Fruit fly (Drosophila melanogaster) Kc167 (cell line): ENCODE data around the gene TwdlF.

Source experiments
- Myc ChIP-seq: fragments of >200 bp; optimal IDR thresholded peaks from 2 replicates; lab custom pipeline; 2017; ENCODE audit warnings: missing external identifiers
- Sin3A ChIP-seq: fragments of >200 bp; optimal IDR thresholded peaks from 2 replicates; lab custom pipeline; 2018; ENCODE audit warnings: missing external identifiers
- h ChIP-seq: fragments of >200 bp; optimal IDR thresholded peaks from 3 replicates; lab custom pipeline; 2018; ENCODE audit warnings: missing external identifiers
- insv ChIP-seq: fragments of >200 bp; optimal IDR thresholded peaks from 3 replicates; lab custom pipeline; 2018; ENCODE audit warnings: missing external identifiers
- psq ChIP-seq: fragments of >200 bp; optimal IDR thresholded peaks from 2 replicates; lab custom pipeline; 2017; ENCODE audit warnings: missing external identifiers
- ttk ChIP-seq: sonication (Bioruptor generic); optimal IDR thresholded peaks from 2 replicates; lab custom pipeline; 2017; ENCODE audit warnings: missing external identifiers

Gene TwdlF

dm6 chr3R:4234991-4235553 lies 11.7 kb upstream of the TwdlF start, which contains the start of gene Gel:
Gel (plus strand) TSS chr3R:4235217.
- TF ChIP-seq Myc (lab: Kevin White, UChicago) (no peak), psq (lab: Kevin White, UChicago) (no peak), ttk (lab: Kevin White, UChicago) (no peak), h (lab: Kevin White, UChicago) (no peak), insv (lab: Kevin White, UChicago) (no peak), Sin3A (lab: Kevin White, UChicago) (no peak)

- TF ChIP-seq psq (lab: Kevin White, UChicago) = no peak
- no peak for TF ChIP-seq Myc (lab: Kevin White, UChicago)
- TF ChIP-seq Sin3A (lab: Kevin White, UChicago) = no peak
Observed at dm6 chr3R:4236534-4236933, 10.3 kb upstream of the TwdlF start.

DNA sequence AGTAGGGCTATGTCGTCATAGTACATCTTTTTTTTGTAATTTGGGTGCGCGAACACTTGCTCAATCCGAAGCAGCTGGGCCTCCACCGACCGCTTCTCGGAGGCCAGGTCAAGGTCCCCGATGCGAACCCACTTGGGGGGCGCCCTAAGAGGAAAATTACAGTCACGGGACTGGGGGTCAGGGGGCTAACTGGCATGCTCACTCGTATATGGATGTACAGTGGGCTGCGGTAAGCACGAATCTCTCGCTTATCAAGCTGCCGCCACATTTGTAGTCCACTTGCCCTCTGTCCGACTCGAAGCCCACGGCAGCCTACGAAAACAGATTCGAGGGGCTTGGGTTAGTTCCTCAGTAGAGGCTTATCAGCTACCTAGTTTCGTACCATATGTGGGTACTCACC lies 5.0 kb upstream of the TwdlF start:
- TF ChIP-seq ttk (lab: Kevin White, UChicago) (no peak), insv (lab: Kevin White, UChicago) (no peak), Myc (lab: Kevin White, UChicago) (no peak), psq (lab: Kevin White, UChicago) (no peak), Sin3A (lab: Kevin White, UChicago) (no peak), h (lab: Kevin White, UChicago) (no peak)

DNA sequence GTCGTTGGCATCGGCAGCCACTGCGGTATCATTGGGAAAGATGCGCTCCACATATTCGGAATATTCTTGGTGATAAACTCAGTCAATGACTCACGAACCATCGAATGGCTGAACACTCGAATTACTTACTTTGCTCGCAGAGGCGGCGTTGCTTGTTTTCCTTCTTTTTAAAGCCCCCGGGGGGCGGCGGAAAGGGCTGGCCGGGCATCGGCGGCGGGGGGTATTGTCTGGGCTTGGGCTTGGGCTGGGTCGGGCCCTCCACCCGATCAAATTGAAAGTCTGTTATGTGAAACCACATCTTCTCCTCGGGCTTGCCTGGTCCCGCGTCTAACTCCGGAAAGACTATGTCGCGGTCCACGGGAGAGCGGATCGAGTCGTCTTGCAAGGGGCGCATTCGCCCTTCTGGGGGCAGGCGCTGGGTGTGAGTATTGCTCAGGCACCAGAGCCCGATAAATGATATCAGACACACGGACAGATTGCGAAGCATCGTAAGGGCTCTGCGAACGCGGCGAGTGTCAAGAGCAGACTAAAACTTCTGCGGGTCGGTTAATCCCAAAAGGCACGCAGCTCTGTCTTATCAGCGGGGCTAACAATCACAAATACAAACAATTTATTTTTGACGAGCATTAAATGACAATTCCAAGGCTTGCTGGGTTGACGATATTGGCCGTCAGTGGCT lies 4.5 kb upstream of the TwdlF start, which contains the start of gene CG14642:
Gene CG14642 (minus strand): TSS at position 509 of the 679 bp plus-strand sequence.
- TF ChIP-seq Myc (lab: Kevin White, UChicago) (no peak), Sin3A (lab: Kevin White, UChicago) (no peak), insv (lab: Kevin White, UChicago) (no peak), h (lab: Kevin White, UChicago) (no peak), ttk (lab: Kevin White, UChicago) (no peak), psq (lab: Kevin White, UChicago) (no peak)

DNA sequence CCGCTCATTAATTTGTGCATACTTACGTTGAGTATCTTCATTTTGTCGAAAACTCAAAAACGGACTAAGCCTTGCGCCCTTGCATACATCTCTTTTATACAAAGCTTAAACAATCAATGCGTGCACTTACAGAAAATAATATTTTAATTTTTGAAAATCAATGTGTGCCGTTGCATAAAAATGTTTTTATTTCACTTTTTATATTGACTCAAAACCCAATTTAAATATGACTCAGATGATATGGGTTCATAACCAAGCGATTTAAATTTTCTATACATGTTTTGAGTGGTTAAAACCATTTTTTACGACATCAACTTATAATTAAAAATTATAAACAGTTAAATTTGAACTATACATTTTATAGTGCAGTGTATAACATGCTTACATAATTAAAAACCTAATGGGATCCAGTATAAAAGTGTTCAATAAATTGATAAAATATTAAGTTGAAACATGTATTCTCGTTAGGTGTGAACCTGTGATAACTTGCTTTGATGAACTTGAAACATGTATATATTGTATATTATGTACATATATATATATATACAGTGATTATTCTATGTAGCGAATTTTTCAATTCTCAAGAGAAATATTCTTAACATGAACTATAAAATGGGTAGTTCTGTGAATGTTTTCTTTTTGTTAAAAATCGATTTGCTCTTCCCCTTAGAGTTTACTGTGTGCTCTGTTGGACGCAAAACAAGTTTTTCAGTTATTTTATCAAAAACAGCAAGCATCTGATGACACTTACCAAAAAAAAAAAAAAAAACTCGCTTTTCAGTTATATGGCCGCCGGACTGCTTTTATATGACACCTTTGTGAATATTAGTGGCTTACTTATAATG lies 3.5 kb upstream of the TwdlF start, which contains the start of gene CG34305:
Gene CG34305 (minus strand): TSS at position 51 of the 845 bp plus-strand sequence.
- TF ChIP-seq h (lab: Kevin White, UChicago) (no peak), psq (lab: Kevin White, UChicago) (no peak), ttk (lab: Kevin White, UChicago) (no peak), insv (lab: Kevin White, UChicago) (no peak), Myc (lab: Kevin White, UChicago) (no peak), Sin3A (lab: Kevin White, UChicago) (no peak)

- TF ChIP-seq Sin3A (lab: Kevin White, UChicago) (no peak), insv (lab: Kevin White, UChicago) (no peak), h (lab: Kevin White, UChicago) (no peak), Myc (lab: Kevin White, UChicago) (no peak), psq (lab: Kevin White, UChicago) (no peak), ttk (lab: Kevin White, UChicago) (no peak)
Observed at dm6 chr3R:4249947-4250346, 3.1 kb downstream of the TwdlF start.

DNA sequence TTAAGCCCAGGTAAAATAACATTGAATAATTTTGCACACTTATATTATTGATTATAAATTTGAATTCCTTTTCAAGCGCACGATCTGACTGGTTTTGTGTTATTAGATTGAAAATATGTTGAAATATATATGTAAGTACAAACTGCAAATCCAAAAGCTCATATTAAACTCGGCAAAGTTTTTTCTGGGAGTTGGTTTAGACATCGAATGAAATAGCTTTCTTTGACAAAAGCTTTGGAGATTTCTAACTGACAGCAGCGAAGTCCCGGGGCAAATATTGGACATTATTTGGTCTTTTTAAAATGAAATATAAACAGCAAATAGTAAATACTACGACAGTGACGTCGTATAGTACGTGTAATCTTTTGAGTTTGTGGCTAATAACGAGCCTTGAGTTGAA lies 4.4 kb downstream of the TwdlF start, which contains the start of gene TwdlG:
Gene TwdlG (minus strand): TSS at position 101 of the 400 bp plus-strand sequence.
- TF ChIP-seq Sin3A (lab: Kevin White, UChicago) (no peak), h (lab: Kevin White, UChicago) (no peak), insv (lab: Kevin White, UChicago) (no peak), ttk (lab: Kevin White, UChicago) (no peak), psq (lab: Kevin White, UChicago) (no peak), Myc (lab: Kevin White, UChicago) (no peak)

DNA sequence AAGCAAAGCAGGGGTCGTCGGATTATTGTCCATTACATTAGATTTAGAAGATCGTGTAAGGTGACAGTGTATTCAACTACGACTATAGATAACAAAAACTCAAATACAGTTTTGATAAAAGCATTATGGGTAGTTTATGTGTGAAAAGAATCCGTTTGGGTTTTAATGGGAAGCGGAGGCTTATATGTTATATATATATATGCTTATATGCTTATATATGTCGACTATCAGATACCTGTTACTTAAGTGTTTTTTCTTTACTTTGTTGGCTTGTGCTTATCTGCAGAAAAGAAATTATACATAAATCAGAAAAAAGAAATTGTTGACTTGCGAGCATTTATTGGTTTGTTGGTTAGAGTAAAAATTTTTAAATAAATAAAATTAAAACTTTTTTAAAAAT lies 6.1 kb downstream of the TwdlF start, which contains the start of gene CG14644:
Gene CG14644 (minus strand): TSS at position 101 of the 400 bp plus-strand sequence.
- TF ChIP-seq Sin3A (lab: Kevin White, UChicago) = no peak
- TF ChIP-seq Myc (lab: Kevin White, UChicago) = no peak
- TF ChIP-seq h (lab: Kevin White, UChicago) = no peak
- no peak for TF ChIP-seq insv (lab: Kevin White, UChicago)
- TF ChIP-seq psq (lab: Kevin White, UChicago) = no peak
- no peak for TF ChIP-seq ttk (lab: Kevin White, UChicago)

- no peak for TF ChIP-seq psq (lab: Kevin White, UChicago)
- no peak for TF ChIP-seq insv (lab: Kevin White, UChicago)
- no peak for TF ChIP-seq h (lab: Kevin White, UChicago)
- TF ChIP-seq ttk (lab: Kevin White, UChicago) = no peak
- TF ChIP-seq Myc (lab: Kevin White, UChicago) = no peak
- no peak for TF ChIP-seq Sin3A (lab: Kevin White, UChicago)
Observed at dm6 chr3R:4254408-4254807, 7.6 kb downstream of the TwdlF start, which contains the start of gene TwdlV. TwdlV (plus strand) TSS chr3R:4254708.

- TF ChIP-seq insv (lab: Kevin White, UChicago) (no peak), h (lab: Kevin White, UChicago) (no peak), Sin3A (lab: Kevin White, UChicago) (no peak)
Observed at dm6 chr3R:4256672-4257071, 9.9 kb downstream of the TwdlF start, which contains the start of gene Or82a. Or82a (plus strand) TSS chr3R:4256972.
